Fruit fly (Drosophila melanogaster): ENCODE data around the gene obst-J.

DNA sequence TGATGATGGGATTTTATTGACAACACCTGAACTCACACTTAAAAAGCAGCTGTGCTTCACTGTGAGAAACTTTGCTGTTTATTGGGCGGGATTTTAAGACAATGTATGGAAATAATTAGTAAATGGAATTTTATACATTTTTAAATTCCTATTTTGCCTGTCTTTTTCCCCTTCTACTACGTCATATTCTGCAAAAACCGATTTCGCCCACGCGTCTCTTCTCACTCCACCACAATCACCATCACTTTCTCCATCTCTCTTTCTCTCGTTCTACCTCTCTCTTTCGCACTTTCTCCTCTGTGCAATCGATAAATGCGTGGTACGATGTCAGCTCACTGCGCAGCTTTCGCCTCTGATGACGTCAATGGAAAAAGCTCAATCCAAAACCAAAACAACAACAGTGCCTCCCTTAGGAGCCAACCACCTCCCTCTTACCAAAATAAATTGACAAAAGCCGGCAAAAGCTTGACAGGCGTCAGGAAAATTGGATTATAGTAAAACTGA is 26.9 kb downstream of the obst-J start:
- TF ChIP-seq D1 (tag; optimal IDR thresholded peaks at IDR 0.05): no peak
- no peak for TF ChIP-seq Pif1A (GFP tag; optimal IDR thresholded peaks at IDR 0.05)
- TF ChIP-seq CG4496 (GFP tag; IDR thresholded peaks at IDR 0.05): no peak
- no peak for TF ChIP-seq CG13204 (GFP tag; optimal IDR thresholded peaks at IDR 0.05)
- TF ChIP-seq CG8159 (tag; optimal IDR thresholded peaks at IDR 0.05): no peak
- no peak for TF ChIP-seq Pif1B (GFP tag; optimal IDR thresholded peaks at IDR 0.05)
